Worm (Caenorhabditis elegans): Measurements from ENCODE around the gene glb-3.

DNA sequence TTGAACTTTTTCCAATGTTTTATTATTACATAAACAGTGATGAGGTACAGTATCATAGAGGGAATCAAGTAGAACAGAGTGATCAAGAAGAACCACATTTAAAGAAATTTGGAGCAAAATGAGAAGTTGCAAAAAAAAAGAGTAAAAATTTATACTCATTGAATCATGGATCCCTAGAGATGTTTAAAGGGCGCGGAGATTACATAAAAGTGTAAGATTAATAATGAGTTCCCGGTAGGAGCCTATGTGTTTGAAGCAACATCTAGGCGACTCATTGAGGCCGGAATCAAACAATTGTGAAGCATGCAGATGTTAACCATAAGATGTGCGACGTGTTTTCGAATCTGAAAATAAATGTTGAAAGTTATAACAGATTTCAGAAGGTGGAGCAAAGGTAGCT is 17.9 kb downstream of the glb-3 start, which contains the start of gene srg-39:
- TF ChIP-seq him-1 (tag; optimal IDR thresholded peaks at IDR 0.05) (no peak), W03F9.2 (tag; optimal IDR thresholded peaks at IDR 0.05) (no peak), dao-5 (tag; optimal IDR thresholded peaks at IDR 0.05) (no peak)
